Worm (Caenorhabditis elegans): ENCODE measurements around the gene irld-18.

- TF ChIP-seq ztf-23 (GFP tag; IDR thresholded peaks at IDR 0.05) (no peak), klf-2 (GFP tag; conservative IDR thresholded peaks at IDR 0.05) (no peak), ztf-29 (GFP tag; IDR thresholded peaks at IDR 0.05) (no peak), flt-1 (GFP tag; IDR thresholded peaks at IDR 0.05) (no peak), tab-1 (GFP tag; IDR thresholded peaks at IDR 0.05) (no peak), med-1 (GFP tag; optimal IDR thresholded peaks at IDR 0.05; ENCODE audit: insufficient read depth) (no peak), T22C8.4 (GFP tag; IDR thresholded peaks at IDR 0.05) (no peak)
Measured at ce11 chrIV:14616303-14616702, 35.5 kb upstream of the irld-18 start, which contains the start of gene dmd-6.
